Worm (Caenorhabditis elegans): ENCODE results near the gene F35E8.6.

DNA sequence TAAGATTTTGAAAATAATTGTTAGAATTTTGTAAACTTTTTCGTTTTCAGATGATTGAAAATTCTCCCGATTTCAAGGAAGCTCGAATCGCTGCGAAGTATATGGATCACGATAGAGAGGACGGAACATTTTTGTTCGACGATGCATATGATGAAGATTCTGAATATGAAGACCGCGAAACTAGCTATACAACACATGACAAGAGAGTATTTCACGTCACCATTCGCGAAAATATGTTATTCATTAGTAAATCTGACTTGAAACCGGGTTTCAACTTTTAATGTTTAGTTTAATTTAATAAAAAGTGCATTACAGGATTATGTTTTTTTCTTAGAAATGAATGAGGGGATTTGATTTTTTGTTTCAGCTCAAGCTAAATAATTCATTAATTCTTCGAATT is 41.6 kb upstream of the F35E8.6 start, which contains the start of gene str-57:
- no peak for TF ChIP-seq him-1 (tag; optimal IDR thresholded peaks at IDR 0.05)
- TF ChIP-seq W03F9.2 (tag; optimal IDR thresholded peaks at IDR 0.05) = no peak
- no peak for TF ChIP-seq dao-5 (tag; optimal IDR thresholded peaks at IDR 0.05)

Measured in whole organism, L4/young adult.